Worm (Caenorhabditis elegans) whole organism, L3 larva: ENCODE data around the gene kel-8.

Experiments
- ama-1 ChIP-seq: fragments of 150-350 bp; optimal IDR thresholded peaks from 2 replicates; lab custom pipeline; 2018
- ceh-82 ChIP-seq: fragments of 150-350 bp; optimal IDR thresholded peaks from 2 replicates; lab custom pipeline; 2014; ENCODE audit warnings: missing biosample characterization, missing genetic modification characterization
- egl-27 ChIP-seq: sonication (generic microtip); optimal IDR thresholded peaks from 4 replicates; lab custom pipeline; 2017; ENCODE audit warnings: missing biosample characterization, missing genetic modification reagents, missing genetic modification characterization
- egl-5 ChIP-seq: fragments of 150-350 bp; optimal IDR thresholded peaks from 2 replicates; lab custom pipeline; 2017; ENCODE audit warnings: missing biosample characterization, missing genetic modification reagents, missing genetic modification characterization, inconsistent platforms
- jun-1 ChIP-seq: fragments of 150-350 bp; optimal IDR thresholded peaks from 2 replicates; lab custom pipeline; 2014; ENCODE audit warnings: missing biosample characterization, missing genetic modification reagents, missing genetic modification characterization
- nhr-11 ChIP-seq: fragments of 150-350 bp; optimal IDR thresholded peaks from 2 replicates; lab custom pipeline; 2014; ENCODE audit warnings: missing biosample characterization, missing genetic modification characterization
- nhr-237 ChIP-seq: fragments of 150-350 bp; optimal IDR thresholded peaks from 2 replicates; lab custom pipeline; 2014; ENCODE audit warnings: missing biosample characterization, missing genetic modification characterization
- pqm-1 ChIP-seq: fragments of 150-350 bp; optimal IDR thresholded peaks from 2 replicates; lab custom pipeline; 2017; ENCODE audit warnings: missing biosample characterization, missing genetic modification characterization, inconsistent platforms
- sea-2 ChIP-seq: fragments of 150-350 bp; sonication (generic microtip); optimal IDR thresholded peaks from 4 replicates; lab custom pipeline; 2014; ENCODE audit warnings: missing biosample characterization, missing genetic modification reagents, missing genetic modification characterization
- skn-1 ChIP-seq: fragments of 150-350 bp; optimal IDR thresholded peaks from 2 replicates; lab custom pipeline; 2014; ENCODE audit warnings: missing biosample characterization, missing genetic modification characterization
- unc-39 ChIP-seq: sonication (generic microtip); optimal IDR thresholded peaks from 4 replicates; lab custom pipeline; 2017; ENCODE audit warnings: missing biosample characterization, missing genetic modification characterization
- unc-62 ChIP-seq: fragments of 150-350 bp; sonication (generic microtip); optimal IDR thresholded peaks from 4 replicates; lab custom pipeline; 2014; ENCODE audit warnings: missing biosample characterization, missing genetic modification reagents, missing genetic modification characterization
- ztf-4 ChIP-seq: fragments of 150-350 bp; optimal IDR thresholded peaks from 2 replicates; lab custom pipeline; 2014; ENCODE audit warnings: missing biosample characterization, missing genetic modification characterization

ce11 chrV:2702883-2703282 lies 31.6 kb downstream of the kel-8 start:
- TF ChIP-seq nhr-237 (tag; lab: Kevin White, UChicago) (no peak), pqm-1 (tag; lab: Kevin White, UChicago) (no peak), unc-62 (no peak), skn-1 (tag; lab: Kevin White, UChicago) (no peak), nhr-11 (tag; lab: Kevin White, UChicago) (no peak), ztf-4 (tag; lab: Kevin White, UChicago) (no peak), sea-2 (no peak), ceh-82 (tag; lab: Kevin White, UChicago) (no peak), ama-1 (no peak), egl-27 (tag; lab: Kevin White, UChicago) (no peak), jun-1 (tag; lab: Kevin White, UChicago) (no peak), egl-5 (tag; lab: Kevin White, UChicago) (no peak), unc-39 (no peak)
